Worm (Caenorhabditis elegans) whole organism, L4 larva: ENCODE data around the gene ZK1240.9.

Source experiments
- ZK546.5 ChIP-seq, 2 experiments: sonication (generic microtip); optimal IDR thresholded peaks; 2 replicates each; lab custom pipeline; 2017; ENCODE audit warnings: missing biosample characterization in 2 of 2, missing genetic modification characterization in 2 of 2
- ceh-82 ChIP-seq: sonication (generic microtip); optimal IDR thresholded peaks from 2 replicates; lab custom pipeline; 2017; ENCODE audit warnings: missing biosample characterization, missing genetic modification characterization
- lin-13 ChIP-seq: fragments of 150-350 bp; optimal IDR thresholded peaks from 2 replicates; lab custom pipeline; 2014; ENCODE audit warnings: missing biosample characterization, missing genetic modification reagents, missing genetic modification characterization
- lin-39 ChIP-seq: fragments of 150-350 bp; optimal IDR thresholded peaks from 2 replicates; lab custom pipeline; 2014; ENCODE audit warnings: missing biosample characterization, missing genetic modification reagents, missing genetic modification characterization
- lsy-2 ChIP-seq, 2 experiments: fragments of 150-350 bp in 1 of 2; sonication (generic microtip) in 1 of 2; optimal IDR thresholded peaks; 2 replicates each; lab custom pipeline; 2014 to 2017; ENCODE audit warnings: missing biosample characterization in 2 of 2, missing genetic modification characterization in 2 of 2
- nhr-11 ChIP-seq: fragments of 150-350 bp; optimal IDR thresholded peaks from 2 replicates; lab custom pipeline; 2014; ENCODE audit warnings: missing biosample characterization, missing genetic modification characterization
- nhr-28 ChIP-seq: fragments of 150-350 bp; optimal IDR thresholded peaks from 2 replicates; lab custom pipeline; 2014; ENCODE audit warnings: missing biosample characterization, missing genetic modification characterization
- nhr-77 ChIP-seq: fragments of 150-350 bp; optimal IDR thresholded peaks from 2 replicates; lab custom pipeline; 2014; ENCODE audit warnings: missing biosample characterization, missing genetic modification characterization
- snpc-4 ChIP-seq: fragments of 150-350 bp; optimal IDR thresholded peaks from 2 replicates; lab custom pipeline; 2014; ENCODE audit warnings: missing biosample characterization, missing genetic modification characterization
- zfp-2 ChIP-seq: sonication (generic microtip); optimal IDR thresholded peaks from 2 replicates; lab custom pipeline; 2016; ENCODE audit warnings: mild to moderate bottlenecking, missing genetic modification characterization, missing compliant biosample characterization

ce11 chrII:2298742-2299141, 19.2 kb upstream of the ZK1240.9 start, which contains the start of gene B0281.4:
- TF ChIP-seq nhr-11 (tag; lab: Kevin White, UChicago) (no peak), lin-39 (tag; lab: Kevin White, UChicago) (no peak), snpc-4 (tag; lab: Kevin White, UChicago) (no peak), nhr-28 (no peak), ZK546.5 (tag; optimal IDR thresholded peaks at IDR 0.05; lab: Kevin White, UChicago) (no peak), nhr-77 (no peak), zfp-2 (tag; lab: Kevin White, UChicago) (no peak), lsy-2 (tag; optimal IDR thresholded peaks at IDR 0.05; lab: Kevin White, UChicago) (no peak), lin-13 (GFP tag; lab: Kevin White, UChicago) (no peak), ceh-82 (no peak)
